Worm (Caenorhabditis elegans) whole organism, L4 larva: Measurements from ENCODE around the gene flh-3.

Experiments used
- hmg-1.1 ChIP-seq: fragments of 200-800 bp; sonication (Bioruptor generic); IDR thresholded peaks from 2 replicates; pipeline ENCODE4 v1.3.6; 2022; ENCODE audit warnings: missing genetic modification reagents, missing genetic modification characterization, missing compliant biosample characterization
- lsy-2 ChIP-seq, 2 experiments: fragments of 150-350 bp in 1 of 2; sonication (generic microtip) in 1 of 2; optimal IDR thresholded peaks; 2 replicates each; lab custom pipeline; 2014 to 2017; ENCODE audit warnings: missing biosample characterization in 2 of 2, missing genetic modification characterization in 2 of 2

DNA sequence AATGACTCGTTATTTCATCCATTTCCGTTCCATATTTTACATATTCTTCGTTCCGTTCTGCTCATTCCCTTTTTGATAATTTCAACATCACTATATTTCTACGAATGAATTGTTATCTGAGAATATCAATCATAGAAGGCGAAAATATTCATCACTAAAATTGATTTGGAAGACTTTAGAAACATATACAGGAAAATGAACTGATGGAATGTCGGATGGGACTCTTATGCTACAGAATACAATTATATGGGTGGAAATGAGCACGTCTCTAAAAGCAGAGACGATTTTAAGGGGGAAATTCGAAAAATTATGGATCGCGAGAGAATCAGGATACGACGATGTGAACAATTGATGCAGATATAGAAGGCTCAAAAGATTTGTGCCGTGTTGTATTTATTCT lies 50.1 kb downstream of the flh-3 start:
- TF ChIP-seq lsy-2 (tag; optimal IDR thresholded peaks at IDR 0.05; lab: Kevin White, UChicago) (no peak), hmg-1.1 (GFP tag; lab: Robert Waterston, UW) (no peak)
